In genomic region chr3R:13553152-13553874, dm6 we compare ENCODE assay signal across 1 fruit fly cellular context.
TF ChIP-seq lines count a peak whose summit lies in the region.

No protein-coding gene starts in this region.

TF ChIP-seq in whole organism, embryonic, 481 proteins besides CTCF, POLR2A, EP300 and RAD21 (continued from another document):
- TF ChIP-seq stwl (tag; optimal IDR thresholded peaks at IDR 0.05; lab: Kevin White, UChicago) = no peak
- TF ChIP-seq Xbp1 (GFP tag; optimal IDR thresholded peaks at IDR 0.05; lab: Kevin White, UChicago) = peak; percentile 20
- no peak for TF ChIP-seq NFAT (GFP tag; IDR thresholded peaks at IDR 0.05; lab: Robert Waterston, UW)
- no peak for TF ChIP-seq TFAM (GFP tag; optimal IDR thresholded peaks at IDR 0.05; lab: Kevin White, UChicago)
- TF ChIP-seq wek (GFP tag; optimal IDR thresholded peaks at IDR 0.05; lab: Kevin White, UChicago) = no peak
- TF ChIP-seq CG3995 (GFP tag; optimal IDR thresholded peaks at IDR 0.05; lab: Kevin White, UChicago) = no peak
- no peak for TF ChIP-seq CG7372 (GFP tag; IDR thresholded peaks at IDR 0.05; lab: Robert Waterston, UW)
- TF ChIP-seq CG13287 (GFP tag; IDR thresholded peaks at IDR 0.05; lab: Robert Waterston, UW; ENCODE audit: partially characterized antibody) = no peak
- peak; percentile 17 for TF ChIP-seq D19A (tag; optimal IDR thresholded peaks at IDR 0.05; lab: Kevin White, UChicago)
- peak; percentile 59 for TF ChIP-seq CG18262 (tag; optimal IDR thresholded peaks at IDR 0.05; lab: Kevin White, UChicago)
- TF ChIP-seq Chrac-16 (GFP tag; optimal IDR thresholded peaks at IDR 0.05; lab: Kevin White, UChicago) = no peak
- TF ChIP-seq CG32767 (GFP tag; IDR thresholded peaks at IDR 0.05; lab: Robert Waterston, UW) = no peak
- TF ChIP-seq gem (tag; optimal IDR thresholded peaks at IDR 0.05; lab: Kevin White, UChicago) = peak; percentile 53
- no peak for TF ChIP-seq CG7928 (GFP tag; optimal IDR thresholded peaks at IDR 0.05; lab: Kevin White, UChicago)
- TF ChIP-seq CG13296 (GFP tag; optimal IDR thresholded peaks at IDR 0.05; lab: Kevin White, UChicago) = no peak
- TF ChIP-seq twi (tag; optimal IDR thresholded peaks at IDR 0.05; lab: Kevin White, UChicago) = no peak
- TF ChIP-seq Blimp-1 (GFP tag; optimal IDR thresholded peaks at IDR 0.05; lab: Kevin White, UChicago) = peak; percentile 33
- TF ChIP-seq Sox100B (GFP tag; optimal IDR thresholded peaks at IDR 0.05; lab: Kevin White, UChicago) = peak; percentile 52
- TF ChIP-seq CG8388 (GFP tag; optimal IDR thresholded peaks at IDR 0.05; lab: Kevin White, UChicago) = peak; percentile 9
- no peak for TF ChIP-seq Fer1 (GFP tag; optimal IDR thresholded peaks at IDR 0.05; lab: Kevin White, UChicago)
- no peak for TF ChIP-seq CG16815 (GFP tag; optimal IDR thresholded peaks at IDR 0.05; lab: Kevin White, UChicago)
- no peak for TF ChIP-seq sug (tag; optimal IDR thresholded peaks at IDR 0.05; lab: Kevin White, UChicago)
- TF ChIP-seq salm (tag; optimal IDR thresholded peaks at IDR 0.05; lab: Kevin White, UChicago) = no peak
- peak; percentile 42 for TF ChIP-seq nmo (GFP tag; optimal IDR thresholded peaks at IDR 0.05; lab: Kevin White, UChicago)
- no peak for TF ChIP-seq CG32772 (GFP tag; IDR thresholded peaks at IDR 0.05; lab: Robert Waterston, UW)
- TF ChIP-seq CG17802 (tag; optimal IDR thresholded peaks at IDR 0.05; lab: Kevin White, UChicago) = no peak
- TF ChIP-seq kni (GFP tag; optimal IDR thresholded peaks at IDR 0.05; lab: Kevin White, UChicago) = peak; percentile 37
- TF ChIP-seq CG12236 (GFP tag; optimal IDR thresholded peaks at IDR 0.05; lab: Kevin White, UChicago) = no peak
- TF ChIP-seq CG4707 (GFP tag; optimal IDR thresholded peaks at IDR 0.05; lab: Kevin White, UChicago) = no peak
- TF ChIP-seq CG6175 (GFP tag; IDR thresholded peaks at IDR 0.05; lab: Robert Waterston, UW) = no peak
- TF ChIP-seq CG3163 (GFP tag; optimal IDR thresholded peaks at IDR 0.05; lab: Kevin White, UChicago) = no peak
- peak; percentile 10 for TF ChIP-seq CG4820 (GFP tag; optimal IDR thresholded peaks at IDR 0.05; lab: Kevin White, UChicago)
- no peak for TF ChIP-seq wor (GFP tag; IDR thresholded peaks at IDR 0.05; lab: Robert Waterston, UW)
- TF ChIP-seq CG4424 (GFP tag; optimal IDR thresholded peaks at IDR 0.05; lab: Kevin White, UChicago) = peak; percentile 32
- TF ChIP-seq CG10979 (tag; optimal IDR thresholded peaks at IDR 0.05; lab: Kevin White, UChicago) = peak; percentile 42
- TF ChIP-seq Sry-δ (GFP tag; optimal IDR thresholded peaks at IDR 0.05; lab: Kevin White, UChicago) = no peak
- TF ChIP-seq CG17359 (tag; optimal IDR thresholded peaks at IDR 0.05; lab: Kevin White, UChicago) = peak; percentile 37
- no peak for TF ChIP-seq CG31388 (GFP tag; optimal IDR thresholded peaks at IDR 0.05; lab: Kevin White, UChicago)
- no peak for TF ChIP-seq Myb (GFP tag; optimal IDR thresholded peaks at IDR 0.05; lab: Kevin White, UChicago)
- no peak for TF ChIP-seq CG17328 (GFP tag; IDR thresholded peaks at IDR 0.05; lab: Robert Waterston, UW)
- no peak for TF ChIP-seq nom (GFP tag; optimal IDR thresholded peaks at IDR 0.05; lab: Kevin White, UChicago)
- TF ChIP-seq nau (GFP tag; optimal IDR thresholded peaks at IDR 0.05; lab: Kevin White, UChicago) = no peak
- peak; percentile 51 for TF ChIP-seq Sox102F (GFP tag; optimal IDR thresholded peaks at IDR 0.05; lab: Kevin White, UChicago)
- no peak for TF ChIP-seq mirr (GFP tag; optimal IDR thresholded peaks at IDR 0.05; lab: Kevin White, UChicago)
- TF ChIP-seq CG30403 (GFP tag; optimal IDR thresholded peaks at IDR 0.05; lab: Kevin White, UChicago) = peak; percentile 26
- TF ChIP-seq ems (GFP tag; optimal IDR thresholded peaks at IDR 0.05; lab: Kevin White, UChicago) = no peak
- TF ChIP-seq rib (GFP tag; IDR thresholded peaks at IDR 0.05; lab: Robert Waterston, UW) = no peak
- peak; percentile 59 for TF ChIP-seq CG31441 (GFP tag; IDR thresholded peaks at IDR 0.05; lab: Robert Waterston, UW)
- no peak for TF ChIP-seq CG1233 (GFP tag; optimal IDR thresholded peaks at IDR 0.05; lab: Kevin White, UChicago)
- no peak for TF ChIP-seq Rx (GFP tag; IDR thresholded peaks at IDR 0.05; lab: Robert Waterston, UW)
- TF ChIP-seq peb (GFP tag; IDR thresholded peaks at IDR 0.05; lab: Robert Waterston, UW) = no peak
- no peak for TF ChIP-seq Elba2 (GFP tag; optimal IDR thresholded peaks at IDR 0.05; lab: Kevin White, UChicago)
- no peak for TF ChIP-seq sima (GFP tag; optimal IDR thresholded peaks at IDR 0.05; lab: Kevin White, UChicago)
- TF ChIP-seq pita (GFP tag; optimal IDR thresholded peaks at IDR 0.05; lab: Kevin White, UChicago) = no peak
- TF ChIP-seq sc (optimal IDR thresholded peaks at IDR 0.05; lab: Kevin White, UChicago) = no peak
- TF ChIP-seq sc (GFP tag; optimal IDR thresholded peaks at IDR 0.05; lab: Kevin White, UChicago) = no peak
- TF ChIP-seq CG5180 (GFP tag; optimal IDR thresholded peaks at IDR 0.05; lab: Kevin White, UChicago) = no peak
- TF ChIP-seq CG7556 (GFP tag; optimal IDR thresholded peaks at IDR 0.05; lab: Kevin White, UChicago) = no peak
- TF ChIP-seq Hand (GFP tag; optimal IDR thresholded peaks at IDR 0.05; lab: Kevin White, UChicago) = no peak
- no peak for TF ChIP-seq Dref (GFP tag; IDR thresholded peaks at IDR 0.05; lab: Robert Waterston, UW)
- no peak for TF ChIP-seq CG11696 (GFP tag; IDR thresholded peaks at IDR 0.05; lab: Robert Waterston, UW)
- no peak for TF ChIP-seq seq (GFP tag; IDR thresholded peaks at IDR 0.05; lab: Robert Waterston, UW)
- peak in 1 of 2 experiments; percentile 54 for TF ChIP-seq Hr51 (GFP tag; optimal IDR thresholded peaks at IDR 0.05; lab: Kevin White, UChicago)
- TF ChIP-seq fd96Cb (tag; optimal IDR thresholded peaks at IDR 0.05; lab: Kevin White, UChicago) = peak; percentile 38
- no peak for TF ChIP-seq h (optimal IDR thresholded peaks at IDR 0.05; lab: Kevin White, UChicago)
- TF ChIP-seq D (optimal IDR thresholded peaks at IDR 0.05; lab: Kevin White, UChicago) = no peak
- TF ChIP-seq D (GFP tag; optimal IDR thresholded peaks at IDR 0.05; lab: Kevin White, UChicago) = peak; percentile 3
- no peak for TF ChIP-seq CG2120 (GFP tag; optimal IDR thresholded peaks at IDR 0.05; lab: Kevin White, UChicago)
TF ChIP-seq in whole organism, embryonic: peak in this region for 38.
